Worm (Caenorhabditis elegans): ENCODE measurements around the gene T27E4.5.

Gene T27E4.5

DNA sequence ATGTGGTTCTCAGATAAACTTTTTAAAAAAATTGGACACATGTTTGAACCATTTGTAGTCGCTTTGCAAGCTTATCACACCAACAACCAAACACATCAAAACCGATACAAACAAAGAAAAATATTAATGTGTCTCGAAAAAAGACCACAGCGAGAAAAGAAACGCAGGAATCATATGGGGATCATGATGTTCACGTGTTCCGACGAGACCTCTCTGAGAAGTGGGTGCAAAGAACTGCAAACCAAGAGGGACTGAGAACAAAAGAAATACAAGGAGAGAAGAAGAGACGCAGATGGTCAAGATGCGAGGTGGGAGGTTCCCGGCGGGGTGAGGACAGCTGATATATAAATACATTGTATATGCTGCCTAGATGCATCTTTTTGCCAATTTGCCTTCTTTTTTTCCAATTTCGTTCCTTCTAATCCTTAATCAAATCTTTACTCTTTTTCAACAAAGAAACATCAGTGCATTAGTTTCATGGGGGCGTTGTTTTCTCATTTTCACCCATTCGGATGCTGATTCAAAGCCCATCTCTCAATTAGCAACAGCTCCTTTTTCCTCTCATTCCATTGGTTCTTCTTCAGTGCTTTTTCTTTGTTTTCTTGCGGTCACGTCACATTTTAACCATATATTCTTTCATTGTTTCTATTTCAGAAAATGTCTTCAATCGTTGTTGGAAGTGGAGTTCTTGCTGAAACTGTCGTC is 26.2 kb upstream of the T27E4.5 start, which contains the start of gene F21C10.10 (continued):
- TF ChIP-seq somi-1 (GFP tag; optimal IDR thresholded peaks at IDR 0.05) (peak; percentile 87), C06A6.2 (GFP tag; conservative IDR thresholded peaks at IDR 0.05) (peak; percentile 88), him-1 (tag; optimal IDR thresholded peaks at IDR 0.05) (no peak), pha-4 (tag; optimal IDR thresholded peaks at IDR 0.05) (peak; percentile 86), K12H6.12 (tag; optimal IDR thresholded peaks at IDR 0.05) (peak; percentile 67), attf-5 (GFP tag; optimal IDR thresholded peaks at IDR 0.05) (peak; percentile 79), lin-54 (GFP tag; optimal IDR thresholded peaks at IDR 0.05) (peak; percentile 55), egl-44 (GFP tag; IDR thresholded peaks at IDR 0.05) (peak; percentile 42; the same call in 1 of the 2 replicates), F57C9.4 (tag; optimal IDR thresholded peaks at IDR 0.05) (no peak), atf-7 (tag; optimal IDR thresholded peaks at IDR 0.05) (peak; percentile 68)

DNA sequence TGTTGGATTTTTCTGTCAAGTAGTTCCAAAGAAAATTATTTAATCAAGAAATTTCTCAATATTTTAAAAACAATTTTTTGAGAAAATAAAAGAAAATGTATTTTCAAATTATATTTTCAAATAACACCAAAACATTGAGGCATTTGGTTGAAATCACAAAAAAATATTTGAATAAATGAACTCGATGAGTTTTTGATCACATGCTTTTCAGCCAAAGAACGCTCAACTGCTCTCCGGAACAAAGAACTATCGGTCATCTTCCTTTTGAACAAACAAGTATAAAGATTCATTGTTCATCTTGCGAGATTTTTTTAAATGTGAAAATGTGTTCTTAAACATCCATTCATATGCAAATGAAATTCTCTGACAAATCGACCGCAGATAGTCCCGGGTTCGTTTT is 25.4 kb upstream of the T27E4.5 start:
- TF ChIP-seq ZK185.1 (tag; optimal IDR thresholded peaks at IDR 0.05; ENCODE audit: poor library complexity, severe bottlenecking) (no peak), pbrm-1 (GFP tag; IDR thresholded peaks at IDR 0.05) (no peak), ceh-27 (GFP tag; optimal IDR thresholded peaks at IDR 0.05) (no peak), hlh-26 (GFP tag; conservative IDR thresholded peaks at IDR 0.05) (no peak), ztf-3 (GFP tag; optimal IDR thresholded peaks at IDR 0.05) (no peak), lin-35 (GFP tag; optimal IDR thresholded peaks at IDR 0.05) (peak in 1 of 3 experiments; percentile 1), F49E8.2 (tag; optimal IDR thresholded peaks at IDR 0.05; ENCODE audit: insufficient read depth) (no peak), madf-10 (tag; optimal IDR thresholded peaks at IDR 0.05) (no peak), nhr-80 (tag; optimal IDR thresholded peaks at IDR 0.05) (no peak)

DNA sequence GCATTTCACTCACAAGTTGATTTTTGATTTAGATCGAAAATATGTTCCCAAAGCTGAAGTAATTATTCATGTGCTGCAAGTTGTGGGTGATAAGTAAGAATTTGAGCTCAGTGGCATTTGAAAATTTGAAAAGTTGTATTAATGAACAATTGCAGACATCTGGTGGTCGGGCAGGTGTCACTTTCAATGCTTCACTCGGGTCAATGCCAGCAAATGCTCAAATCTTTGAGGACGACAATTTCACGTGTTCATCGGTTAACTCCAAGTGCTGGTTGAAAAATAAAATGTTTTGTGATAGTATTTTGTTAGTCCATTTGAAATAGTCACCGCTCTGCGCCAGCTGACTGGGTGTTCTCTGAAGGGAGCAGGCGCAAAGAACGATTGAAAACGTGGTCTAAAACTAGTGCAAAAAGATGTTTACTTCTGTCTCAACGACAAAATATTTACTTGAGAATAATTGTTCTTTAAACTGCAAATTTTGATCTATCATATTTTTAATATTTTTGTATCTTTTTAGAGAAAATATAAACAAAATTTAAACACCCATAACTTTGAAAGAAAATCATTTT is 24.6 kb upstream of the T27E4.5 start:
- TF ChIP-seq lin-35 (GFP tag; optimal IDR thresholded peaks at IDR 0.05): no peak
- no peak for TF ChIP-seq mes-4 (tag; optimal IDR thresholded peaks at IDR 0.05)
- TF ChIP-seq somi-1 (GFP tag; optimal IDR thresholded peaks at IDR 0.05): no peak
- no peak for TF ChIP-seq ztf-26 (tag; optimal IDR thresholded peaks at IDR 0.05)
- no peak for TF ChIP-seq dpl-1 (GFP tag; optimal IDR thresholded peaks at IDR 0.05)
- no peak for TF ChIP-seq rpc-1 (optimal IDR thresholded peaks at IDR 0.05)
- TF ChIP-seq rpc-1 (tag; optimal IDR thresholded peaks at IDR 0.05): no peak
- TF ChIP-seq nhr-80 (tag; optimal IDR thresholded peaks at IDR 0.05): peak; percentile 46
- TF ChIP-seq ztf-28 (GFP tag; IDR thresholded peaks at IDR 0.05): no peak
- TF ChIP-seq Y56A3A.18 (GFP tag; IDR thresholded peaks at IDR 0.05): no peak
- TF ChIP-seq hmg-1.2 (GFP tag; IDR thresholded peaks at IDR 0.05): peak; percentile 25; the same call in 1 of the 2 replicates
- no peak for TF ChIP-seq dpff-1 (tag; optimal IDR thresholded peaks at IDR 0.05)
- TF ChIP-seq die-1 (tag; optimal IDR thresholded peaks at IDR 0.05): no peak
- no peak for TF ChIP-seq unc-62 (GFP tag; optimal IDR thresholded peaks at IDR 0.05)
- TF ChIP-seq F57A8.1 (GFP tag; optimal IDR thresholded peaks at IDR 0.05): no peak
- no peak for TF ChIP-seq mel-28 (tag; optimal IDR thresholded peaks at IDR 0.05; ENCODE audit: borderline replicate concordance)
- TF ChIP-seq mcd-1 (GFP tag; IDR thresholded peaks at IDR 0.05): no peak; the same call in 1 of the 2 replicates
- no peak for TF ChIP-seq nhr-120 (GFP tag; IDR thresholded peaks at IDR 0.05)
- TF ChIP-seq Y53F4B.3 (GFP tag; IDR thresholded peaks at IDR 0.05): no peak
- no peak for TF ChIP-seq ets-4 (GFP tag; optimal IDR thresholded peaks at IDR 0.05)
- TF ChIP-seq athp-1 (tag; optimal IDR thresholded peaks at IDR 0.05): no peak
- TF ChIP-seq C17E4.6 (GFP tag; IDR thresholded peaks at IDR 0.05): no peak
- TF ChIP-seq ccch-3 (GFP tag; optimal IDR thresholded peaks at IDR 0.05): no peak
- no peak for TF ChIP-seq F23B12.7 (tag; optimal IDR thresholded peaks at IDR 0.05; ENCODE audit: insufficient read depth)
- no peak for TF ChIP-seq ekl-4 (GFP tag; IDR thresholded peaks at IDR 0.05)
- TF ChIP-seq mxl-1 (tag; optimal IDR thresholded peaks at IDR 0.05): no peak
- no peak for TF ChIP-seq him-1 (tag; optimal IDR thresholded peaks at IDR 0.05)
- TF ChIP-seq cebp-1 (GFP tag; IDR thresholded peaks at IDR 0.05): no peak
- TF ChIP-seq cebp-1 (tag; optimal IDR thresholded peaks at IDR 0.05): peak; percentile 66
- TF ChIP-seq dox-1 (GFP tag; IDR thresholded peaks at IDR 0.05): no peak
- TF ChIP-seq ceh-40 (GFP tag; IDR thresholded peaks at IDR 0.05): no peak

Data from whole organism, young adult.